Fruit fly (Drosophila melanogaster): ENCODE data around the gene inaF-C.

inaF-C gene

dm6 chrX:11720138-11720537, 11.4 kb downstream of the inaF-C start, which contains the start of gene Tango10 (continued):
- TF ChIP-seq Usf (GFP tag; optimal IDR thresholded peaks at IDR 0.05) (no peak), Dfd (GFP tag; optimal IDR thresholded peaks at IDR 0.05) (no peak), onecut (GFP tag; IDR thresholded peaks at IDR 0.05) (peak; percentile 23), CG34224 (GFP tag; IDR thresholded peaks at IDR 0.05; ENCODE audit: partially characterized antibody) (peak; percentile 79), Doc2 (GFP tag; IDR thresholded peaks at IDR 0.05) (no peak), CG9797 (GFP tag; optimal IDR thresholded peaks at IDR 0.05) (peak; percentile 38), CG13287 (GFP tag; IDR thresholded peaks at IDR 0.05; ENCODE audit: partially characterized antibody) (peak; percentile 88), ssp (GFP tag; IDR thresholded peaks at IDR 0.05) (peak; percentile 37), luna (GFP tag; optimal IDR thresholded peaks at IDR 0.05) (no peak), HLH3B (GFP tag; IDR thresholded peaks at IDR 0.05) (peak; percentile 58), gsb (GFP tag; IDR thresholded peaks at IDR 0.05) (0 out of 2 replicates have a peak, but pooled peaks have one; percentile 21), Dad (GFP tag; optimal IDR thresholded peaks at IDR 0.05) (peak; percentile 39), CG8290 (GFP tag; optimal IDR thresholded peaks at IDR 0.05) (no peak), CG8290 (tag; optimal IDR thresholded peaks at IDR 0.05) (peak in 1 of 2 experiments; percentile 60), wdn (GFP tag; IDR thresholded peaks at IDR 0.05) (no peak), mirr (GFP tag; optimal IDR thresholded peaks at IDR 0.05) (no peak), nau (GFP tag; optimal IDR thresholded peaks at IDR 0.05) (no peak), CG11456 (GFP tag; IDR thresholded peaks at IDR 0.05) (no peak), Fer3 (tag; optimal IDR thresholded peaks at IDR 0.05) (peak; percentile 20), seq (GFP tag; IDR thresholded peaks at IDR 0.05) (no peak), CG4328 (GFP tag; optimal IDR thresholded peaks at IDR 0.05) (no peak), Meics (GFP tag; optimal IDR thresholded peaks at IDR 0.05) (peak; percentile 34), CG12769 (tag; optimal IDR thresholded peaks at IDR 0.05) (no peak), wek (GFP tag; optimal IDR thresholded peaks at IDR 0.05) (no peak), bbx (GFP tag; IDR thresholded peaks at IDR 0.05; ENCODE audit: partially characterized antibody) (no peak; the same call in 1 of the 2 replicates), mam (GFP tag; optimal IDR thresholded peaks at IDR 0.05) (peak; percentile 62), CG6765 (GFP tag; optimal IDR thresholded peaks at IDR 0.05) (no peak), crc (GFP tag; optimal IDR thresholded peaks at IDR 0.05) (no peak), H2.0 (GFP tag; IDR thresholded peaks at IDR 0.05) (no peak), chif (GFP tag; optimal IDR thresholded peaks at IDR 0.05) (peak; percentile 1 to 26), Ets97D (GFP tag; optimal IDR thresholded peaks at IDR 0.05) (peak; percentile 66), CG1832 (GFP tag; optimal IDR thresholded peaks at IDR 0.05) (no peak), CkIIα-i1 (GFP tag; IDR thresholded peaks at IDR 0.05) (no peak), Adf1 (GFP tag; IDR thresholded peaks at IDR 0.05) (no peak), sima (GFP tag; optimal IDR thresholded peaks at IDR 0.05) (no peak), CG14860 (GFP tag; IDR thresholded peaks at IDR 0.05; ENCODE audit: partially characterized antibody) (peak; percentile 71; the same call in 2 of the 3 replicates), CG7839 (tag; optimal IDR thresholded peaks at IDR 0.05) (peak; percentile 20), Dip3 (GFP tag; optimal IDR thresholded peaks at IDR 0.05) (peak; percentile 36), lov (optimal IDR thresholded peaks at IDR 0.05) (no peak), lov (GFP tag; IDR thresholded peaks at IDR 0.05) (no peak), nerfin-2 (GFP tag; IDR thresholded peaks at IDR 0.05; ENCODE audit: partially characterized antibody) (peak; percentile 74), trh (GFP tag; optimal IDR thresholded peaks at IDR 0.05) (peak; percentile 7), jigr1 (GFP tag; IDR thresholded peaks at IDR 0.05) (no peak), CG8944 (GFP tag; optimal IDR thresholded peaks at IDR 0.05) (no peak), usp (GFP tag; optimal IDR thresholded peaks at IDR 0.05) (no peak), CoRest (tag; optimal IDR thresholded peaks at IDR 0.05) (peak; percentile 61), Hmr (GFP tag; optimal IDR thresholded peaks at IDR 0.05) (peak; percentile 57), nerfin-1 (tag; optimal IDR thresholded peaks at IDR 0.05) (peak; percentile 51), Mrtf (GFP tag; IDR thresholded peaks at IDR 0.05) (no peak), slou (GFP tag; optimal IDR thresholded peaks at IDR 0.05) (peak; percentile 4), NFAT (GFP tag; IDR thresholded peaks at IDR 0.05) (0 out of 2 replicates have a peak, but pooled peaks have one; percentile 22), ewg (GFP tag; optimal IDR thresholded peaks at IDR 0.05) (peak; percentile 42)
